Worm (Caenorhabditis elegans): ENCODE measurements around the gene K06B4.15.
A peak's percentile ranks its signal among the peaks of the same experiment; 100 is the strongest.

Gene K06B4.15

DNA sequence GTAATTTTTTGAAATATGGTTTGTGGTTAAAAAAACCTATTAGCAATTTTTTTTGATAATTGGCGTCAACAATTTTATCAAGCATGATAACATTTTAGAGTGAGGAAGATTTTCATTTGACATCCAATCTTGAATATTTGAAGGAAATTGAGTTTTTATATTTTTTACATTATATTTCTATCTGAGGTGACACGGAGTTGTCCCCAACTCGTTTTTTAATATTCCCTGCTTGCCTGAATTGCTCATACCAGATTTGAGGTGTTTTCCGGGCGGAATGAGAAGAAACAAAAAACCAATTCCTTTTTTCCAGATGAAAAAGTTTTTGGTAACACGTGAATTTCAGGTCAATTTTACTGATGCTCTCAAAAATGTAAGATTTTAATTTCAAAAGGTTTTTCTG, 49.3 kb downstream of the K06B4.15 start, which contains the start of gene Y6E2A.7 (continued):
- no peak for TF ChIP-seq rnt-1 (tag; optimal IDR thresholded peaks at IDR 0.05)
- no peak for TF ChIP-seq nhr-71 (tag; optimal IDR thresholded peaks at IDR 0.05)

DNA sequence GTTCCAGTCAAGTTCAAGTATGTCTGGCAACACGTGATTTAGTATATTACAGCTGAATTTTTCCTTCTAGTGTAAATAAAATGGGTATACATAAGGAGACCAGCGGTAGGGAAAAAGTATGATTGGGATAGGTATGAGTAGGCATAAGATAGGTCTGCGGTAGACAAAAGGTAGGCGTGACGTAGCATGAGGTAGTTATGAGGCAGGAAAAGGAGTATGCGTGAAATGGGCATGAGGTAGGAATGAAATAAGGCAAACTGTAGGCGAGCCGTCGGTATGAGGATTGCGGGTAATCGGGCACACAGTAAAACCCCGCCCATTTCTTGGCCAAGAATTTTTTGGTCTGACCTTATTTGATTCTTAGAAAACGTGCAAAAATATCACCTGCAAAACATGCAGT, 51.2 kb downstream of the K06B4.15 start:
- TF ChIP-seq hlh-4 (tag; optimal IDR thresholded peaks at IDR 0.05) (peak; percentile 95), egl-13 (tag; optimal IDR thresholded peaks at IDR 0.05) (no peak)
